Worm (Caenorhabditis elegans): ENCODE measurements around the gene W08F4.13.

- no peak for TF ChIP-seq nhr-120 (GFP tag; IDR thresholded peaks at IDR 0.05)
- TF ChIP-seq let-607 (tag; optimal IDR thresholded peaks at IDR 0.05) = no peak
- no peak for TF ChIP-seq lin-35 (GFP tag; optimal IDR thresholded peaks at IDR 0.05)
- no peak for TF ChIP-seq C17E4.6 (GFP tag; IDR thresholded peaks at IDR 0.05)
- TF ChIP-seq efl-1 (GFP tag; optimal IDR thresholded peaks at IDR 0.05) = no peak
- TF ChIP-seq hmg-1.2 (GFP tag; IDR thresholded peaks at IDR 0.05) = no peak
- TF ChIP-seq nfyb-1 (GFP tag; IDR thresholded peaks at IDR 0.05) = no peak
- no peak for TF ChIP-seq zfh-2 (GFP tag; conservative IDR thresholded peaks at IDR 0.05)
- TF ChIP-seq akir-1 (GFP tag; optimal IDR thresholded peaks at IDR 0.05) = no peak
- no peak for TF ChIP-seq unc-130 (GFP tag; optimal IDR thresholded peaks at IDR 0.05)
- no peak for TF ChIP-seq ztf-25 (GFP tag; IDR thresholded peaks at IDR 0.05)
- no peak for TF ChIP-seq ama-1 (optimal IDR thresholded peaks at IDR 0.05)
- TF ChIP-seq ama-1 (GFP tag; optimal IDR thresholded peaks at IDR 0.05) = no peak
These were observed 42.2 kb upstream of the W08F4.13 start for ce11 chrII:542416-542815.
